Fruit fly (Drosophila melanogaster) whole organism, embryonic: ENCODE measurements around the gene Osi20.

Experiments
- Atf6 ChIP-seq: fragments of 200-800 bp; sonication (Bioruptor generic); IDR thresholded peaks from 2 replicates; pipeline ENCODE4 v1.3.6; 2022; ENCODE audit warnings: missing biosample characterization, missing genetic modification characterization
- CG6854 ChIP-seq: fragments of 200-800 bp; sonication (Bioruptor generic); optimal IDR thresholded peaks from 3 replicates; lab custom pipeline; 2017; ENCODE audit warnings: missing biosample characterization, mild to moderate bottlenecking, missing genetic modification characterization
- Camta ChIP-seq: fragments of 200-800 bp; sonication (Bioruptor generic); optimal IDR thresholded peaks from 2 replicates; lab custom pipeline; 2016; ENCODE audit warnings: missing biosample characterization, missing genetic modification characterization
- CkIIα-i1 ChIP-seq: fragments of 200-800 bp; sonication (Bioruptor generic); IDR thresholded peaks from 2 replicates; pipeline ENCODE4 v1.3.6; 2022; ENCODE audit warnings: missing biosample characterization, missing genetic modification characterization
- D19A ChIP-seq: fragments of 200-800 bp; optimal IDR thresholded peaks from 3 replicates; lab custom pipeline; 2019; ENCODE audit warnings: missing biosample characterization, mild to moderate bottlenecking, missing genetic modification characterization, moderate library complexity
- HLH54F ChIP-seq: fragments of 200-800 bp; sonication (Bioruptor generic); optimal IDR thresholded peaks from 3 replicates; lab custom pipeline; 2016; ENCODE audit warnings: missing biosample characterization, missing genetic modification characterization
- YL-1 ChIP-seq: fragments of 200-800 bp; sonication (Bioruptor generic); optimal IDR thresholded peaks from 3 replicates; lab custom pipeline; 2017; ENCODE audit warnings: missing biosample characterization, mild to moderate bottlenecking, missing genetic modification characterization
- br ChIP-seq: fragments of >200 bp; optimal IDR thresholded peaks from 2 replicates; lab custom pipeline; 2017
- chinmo ChIP-seq: fragments of 200-800 bp; sonication (Bioruptor generic); IDR thresholded peaks from 4 replicates; pipeline ENCODE4 v1.3.6; 2022; ENCODE audit warnings: missing biosample characterization, missing genetic modification characterization; ENCODE audit not compliant: partially characterized antibody
- mld ChIP-seq: fragments of 200-800 bp; sonication (Bioruptor generic); IDR thresholded peaks from 3 replicates; pipeline ENCODE4 v1.3.6; 2022; ENCODE audit warnings: missing biosample characterization, missing genetic modification characterization; ENCODE audit not compliant: partially characterized antibody
- pan ChIP-seq, 4 experiments: fragments of >200 bp in 3 of 4; fragments of 200-800 bp in 1 of 4; sonication (Bioruptor generic) in 1 of 4; optimal IDR thresholded peaks in 3 of 4; IDR thresholded peaks in 1 of 4; 2 replicates each; pipeline versions ENCODE4 v1.3.6 to Lab custom; 2017 to 2022; ENCODE audit warnings: missing biosample characterization in 2 of 4, missing genetic modification characterization in 2 of 4, mixed read lengths in 1 of 4
- phol ChIP-seq: fragments of 200-800 bp; sonication (Bioruptor generic); optimal IDR thresholded peaks from 3 replicates; lab custom pipeline; 2018; ENCODE audit warnings: missing biosample characterization, mild to moderate bottlenecking, missing genetic modification characterization, moderate library complexity
- slbo ChIP-seq: fragments of 200-800 bp; sonication (Bioruptor generic); IDR thresholded peaks from 2 replicates; pipeline ENCODE4 v1.3.6; 2022; ENCODE audit warnings: missing biosample characterization, missing genetic modification characterization
- vnd ChIP-seq: fragments of 200-800 bp; sonication (Bioruptor generic); IDR thresholded peaks from 3 replicates; pipeline ENCODE4 v1.3.6; 2022; ENCODE audit warnings: missing biosample characterization, missing genetic modification characterization; ENCODE audit not compliant: partially characterized antibody

DNA sequence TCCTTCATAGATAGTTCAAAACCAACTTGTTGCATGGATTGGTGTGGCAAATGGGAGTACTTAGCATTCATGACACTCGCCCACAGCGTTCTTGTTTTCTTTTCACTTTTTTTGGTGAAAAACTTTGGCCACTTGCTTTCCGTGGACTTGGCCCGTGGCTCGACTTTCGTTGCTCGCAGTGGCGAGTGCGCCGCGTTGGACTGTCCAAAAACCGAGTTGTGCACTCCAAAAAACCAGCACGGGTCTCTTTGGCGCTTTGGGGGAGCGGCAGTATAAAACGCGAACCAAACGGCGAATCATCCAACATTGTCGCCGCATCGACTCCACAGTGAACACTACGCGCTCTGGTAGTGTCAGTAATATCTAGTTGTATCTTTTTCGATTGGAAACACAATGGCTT lies at the start of gene Osi20:
- no peak for TF ChIP-seq HLH54F (GFP tag; lab: Kevin White, UChicago)
- TF ChIP-seq br (lab: Kevin White, UChicago) = no peak
- TF ChIP-seq D19A = no peak
- no peak for TF ChIP-seq chinmo (GFP tag; lab: Robert Waterston, UW)
- TF ChIP-seq mld (GFP tag; lab: Robert Waterston, UW) = no peak
- no peak for TF ChIP-seq slbo (GFP tag; lab: Robert Waterston, UW)
- TF ChIP-seq Camta (GFP tag; lab: Kevin White, UChicago) = no peak
- TF ChIP-seq phol (tag; lab: Kevin White, UChicago) = no peak
- no peak for TF ChIP-seq Atf6 (GFP tag; lab: Robert Waterston, UW)
- no peak for TF ChIP-seq vnd (GFP tag; lab: Robert Waterston, UW)
- no peak for TF ChIP-seq CkIIα-i1 (GFP tag; lab: Robert Waterston, UW)
- TF ChIP-seq CG6854 = no peak
- no peak for TF ChIP-seq pan (optimal IDR thresholded peaks at IDR 0.05; lab: Kevin White, UChicago)
- TF ChIP-seq pan (GFP tag; optimal IDR thresholded peaks at IDR 0.05 in 1 of 2, IDR thresholded peaks at IDR 0.05 in 1 of 2) = no peak
- TF ChIP-seq YL-1 = no peak
